Worm (Caenorhabditis elegans) whole organism, L4 larva: ENCODE data around the gene srt-7.

Experiments used
- F10B5.3 ChIP-seq: sonication (generic microtip); optimal IDR thresholded peaks from 2 replicates; lab custom pipeline; 2016; ENCODE audit warnings: mild to moderate bottlenecking, missing genetic modification characterization, missing compliant biosample characterization
- fkh-10 ChIP-seq: fragments of 150-350 bp; optimal IDR thresholded peaks from 2 replicates; lab custom pipeline; 2014; ENCODE audit warnings: missing biosample characterization, missing genetic modification reagents, missing genetic modification characterization

ce11 chrV:3112198-3112597 lies 30.6 kb downstream of the srt-7 start:
- TF ChIP-seq fkh-10 (GFP tag; lab: Kevin White, UChicago) (no peak), F10B5.3 (tag; lab: Kevin White, UChicago) (no peak)
